Worm (Caenorhabditis elegans) whole organism, L4/young adult: ENCODE results near the gene K12H4.2.

Experiments used
- W03F9.2 ChIP-seq: fragments of 150-350 bp; optimal IDR thresholded peaks from 2 replicates; lab custom pipeline; 2014; ENCODE audit warnings: missing biosample characterization, missing genetic modification characterization
- dao-5 ChIP-seq: sonication (generic microtip); optimal IDR thresholded peaks from 2 replicates; lab custom pipeline; 2016; ENCODE audit warnings: missing genotype, missing genetic modification characterization, moderate library complexity, missing compliant biosample characterization
- him-1 ChIP-seq: sonication (generic microtip); optimal IDR thresholded peaks from 2 replicates; lab custom pipeline; 2016; ENCODE audit warnings: missing genotype, missing genetic modification reagents, missing genetic modification characterization, missing compliant biosample characterization

DNA sequence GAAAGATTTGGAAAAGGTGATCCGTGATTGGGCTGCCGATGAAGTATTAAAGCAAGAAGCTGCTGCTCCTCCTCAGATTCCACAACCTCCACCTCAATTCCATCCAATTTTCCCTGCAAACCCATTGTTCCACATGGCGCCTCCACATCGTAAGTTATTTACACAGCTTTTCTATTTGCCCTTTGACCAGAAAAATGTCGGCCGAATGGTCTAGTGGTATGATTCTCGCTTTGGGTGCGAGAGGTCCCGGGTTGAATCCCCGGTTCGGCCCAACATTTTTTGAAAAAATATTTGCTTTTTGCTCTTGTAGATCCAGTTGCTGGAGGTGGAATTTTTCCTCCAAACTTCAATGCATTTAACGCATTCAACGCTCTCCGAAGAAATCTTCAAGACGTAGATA, 21.7 kb downstream of the K12H4.2 start:
- no peak for TF ChIP-seq him-1 (tag; lab: Kevin White, UChicago)
- no peak for TF ChIP-seq W03F9.2 (tag; lab: Kevin White, UChicago)
- TF ChIP-seq dao-5 (tag; lab: Kevin White, UChicago), result no peak
